Worm (Caenorhabditis elegans): ENCODE results near the gene W05B2.2.

- no peak for TF ChIP-seq dmd-4 (tag; optimal IDR thresholded peaks at IDR 0.05; ENCODE audit: borderline replicate concordance)
- no peak for TF ChIP-seq che-1 (tag; optimal IDR thresholded peaks at IDR 0.05)
- no peak for TF ChIP-seq F13H6.1 (tag; optimal IDR thresholded peaks at IDR 0.05)
- TF ChIP-seq fkh-10 (GFP tag; optimal IDR thresholded peaks at IDR 0.05), result no peak
- no peak for TF ChIP-seq pqm-1 (tag; optimal IDR thresholded peaks at IDR 0.05)
- TF ChIP-seq ceh-22 (tag; optimal IDR thresholded peaks at IDR 0.05), result no peak
- TF ChIP-seq ets-4 (tag; optimal IDR thresholded peaks at IDR 0.05), result no peak
- no peak for TF ChIP-seq unc-86 (tag; optimal IDR thresholded peaks at IDR 0.05)
- TF ChIP-seq lim-6 (tag; optimal IDR thresholded peaks at IDR 0.05), result no peak
- no peak for TF ChIP-seq pha-2 (tag; optimal IDR thresholded peaks at IDR 0.05)
- TF ChIP-seq elt-4 (tag; optimal IDR thresholded peaks at IDR 0.05), result no peak
- TF ChIP-seq pha-4 (tag; optimal IDR thresholded peaks at IDR 0.05), result no peak
These were observed 36.1 kb downstream of the W05B2.2 start, which contains the start of gene M142.5 for ce11 chrIII:10930850-10931249.

Data from whole organism, late embryonic.